Worm (Caenorhabditis elegans) whole organism, late embryonic: Measurements from ENCODE around the gene gba-4.
A peak's percentile ranks its signal among the peaks of the same experiment; 100 is the strongest.

Source experiments
- C08G9.2 ChIP-seq: sonication (generic microtip); optimal IDR thresholded peaks from 2 replicates; lab custom pipeline; 2016; ENCODE audit warnings: mild to moderate bottlenecking, missing genetic modification characterization, moderate library complexity, missing compliant biosample characterization
- T23F11.4 ChIP-seq: fragments of 200-800 bp; sonication (Bioruptor generic); optimal IDR thresholded peaks from 2 replicates; lab custom pipeline; 2018; ENCODE audit warnings: mild to moderate bottlenecking, missing genetic modification characterization, missing compliant biosample characterization
- Y22D7AL.16 ChIP-seq: sonication (generic microtip); optimal IDR thresholded peaks from 2 replicates; lab custom pipeline; 2016; ENCODE audit warnings: missing genetic modification characterization, missing compliant biosample characterization
- ama-1 ChIP-seq: fragments of 150-350 bp; optimal IDR thresholded peaks from 2 replicates; lab custom pipeline; 2014
- ceh-2 ChIP-seq: sonication (generic microtip); optimal IDR thresholded peaks from 2 replicates; lab custom pipeline; 2016; ENCODE audit warnings: missing genotype, missing genetic modification characterization, missing compliant biosample characterization
- ceh-31 ChIP-seq: sonication (generic microtip); optimal IDR thresholded peaks from 2 replicates; lab custom pipeline; 2016; ENCODE audit warnings: missing genetic modification characterization, missing compliant biosample characterization
- ceh-34 ChIP-seq: sonication (generic microtip); optimal IDR thresholded peaks from 2 replicates; lab custom pipeline; 2016; ENCODE audit warnings: mild to moderate bottlenecking, missing genetic modification characterization, missing compliant biosample characterization
- ceh-45 ChIP-seq: fragments of 200-800 bp; sonication (Bioruptor generic); IDR thresholded peaks from 2 replicates; pipeline ENCODE4 v1.3.6; 2022; ENCODE audit warnings: missing genetic modification reagents, missing genetic modification characterization, missing compliant biosample characterization
- ceh-48 ChIP-seq: sonication (generic microtip); optimal IDR thresholded peaks from 2 replicates; lab custom pipeline; 2016; ENCODE audit warnings: missing genetic modification characterization, inconsistent platforms, missing compliant biosample characterization
- ceh-6 ChIP-seq: fragments of 200-800 bp; sonication (Bioruptor generic); optimal IDR thresholded peaks from 2 replicates; lab custom pipeline; 2018; ENCODE audit warnings: mild to moderate bottlenecking, missing genetic modification characterization, missing compliant biosample characterization
- ceh-9 ChIP-seq: sonication (generic microtip); optimal IDR thresholded peaks from 2 replicates; lab custom pipeline; 2016; ENCODE audit warnings: mild to moderate bottlenecking, missing genetic modification characterization, inconsistent platforms, missing compliant biosample characterization
- dmd-4 ChIP-seq: sonication (generic microtip); optimal IDR thresholded peaks from 2 replicates; lab custom pipeline; 2016; ENCODE audit warnings: borderline replicate concordance, missing genetic modification characterization, missing compliant biosample characterization
- elt-2 ChIP-seq: sonication (generic microtip); optimal IDR thresholded peaks from 2 replicates; lab custom pipeline; 2016; ENCODE audit warnings: missing genetic modification reagents, missing genetic modification characterization, missing compliant biosample characterization
- ets-4 ChIP-seq: sonication (generic microtip); optimal IDR thresholded peaks from 2 replicates; lab custom pipeline; 2016; ENCODE audit warnings: missing genetic modification characterization, missing compliant biosample characterization
- fkh-10 ChIP-seq: fragments of 150-350 bp; optimal IDR thresholded peaks from 2 replicates; lab custom pipeline; 2014; ENCODE audit warnings: missing biosample characterization, missing genetic modification reagents, missing genetic modification characterization
- hlh-13 ChIP-seq: fragments of 200-800 bp; sonication (Bioruptor generic); optimal IDR thresholded peaks from 2 replicates; lab custom pipeline; 2018; ENCODE audit warnings: mild to moderate bottlenecking, missing genetic modification characterization, missing compliant biosample characterization
- hlh-30 ChIP-seq: sonication (generic microtip); optimal IDR thresholded peaks from 2 replicates; lab custom pipeline; 2017; ENCODE audit warnings: antibody characterized with exemption, missing genetic modification characterization, missing compliant biosample characterization; ENCODE audit not compliant: insufficient read depth
- lin-11 ChIP-seq: fragments of 200-800 bp; sonication (Bioruptor generic); optimal IDR thresholded peaks from 2 replicates; lab custom pipeline; 2018; ENCODE audit warnings: mild to moderate bottlenecking, missing genetic modification characterization, missing compliant biosample characterization
- mec-3 ChIP-seq: sonication (generic microtip); optimal IDR thresholded peaks from 2 replicates; lab custom pipeline; 2016; ENCODE audit warnings: borderline replicate concordance, missing genetic modification characterization, missing compliant biosample characterization
- nfya-1 ChIP-seq: sonication (generic microtip); optimal IDR thresholded peaks from 2 replicates; lab custom pipeline; 2017; ENCODE audit warnings: missing genetic modification characterization, mild to moderate bottlenecking, missing compliant biosample characterization, antibody characterized with exemption, moderate library complexity
- nhr-232 ChIP-seq: sonication (generic microtip); optimal IDR thresholded peaks from 2 replicates; lab custom pipeline; 2016; ENCODE audit warnings: missing genetic modification characterization, missing compliant biosample characterization
- npax-4 ChIP-seq: sonication (generic microtip); optimal IDR thresholded peaks from 2 replicates; lab custom pipeline; 2016; ENCODE audit warnings: missing genetic modification characterization, missing compliant biosample characterization
- odd-2 ChIP-seq: sonication (generic microtip); optimal IDR thresholded peaks from 2 replicates; lab custom pipeline; 2017; ENCODE audit warnings: antibody characterized with exemption, mild to moderate bottlenecking, missing genetic modification characterization, missing compliant biosample characterization
- pag-3 ChIP-seq: sonication (generic microtip); optimal IDR thresholded peaks from 2 replicates; lab custom pipeline; 2016; ENCODE audit warnings: missing compliant biosample characterization, missing genetic modification characterization, borderline replicate concordance
- pax-1 ChIP-seq: fragments of 150-350 bp; optimal IDR thresholded peaks from 2 replicates; lab custom pipeline; 2014; ENCODE audit warnings: missing biosample characterization, missing genetic modification characterization
- pros-1 ChIP-seq: fragments of 150-350 bp; optimal IDR thresholded peaks from 2 replicates; lab custom pipeline; 2014; ENCODE audit warnings: missing biosample characterization, missing genetic modification reagents, missing genetic modification characterization
- ref-2 ChIP-seq: sonication (generic microtip); optimal IDR thresholded peaks from 2 replicates; lab custom pipeline; 2016; ENCODE audit warnings: missing genetic modification characterization, missing compliant biosample characterization
- rnt-1 ChIP-seq: sonication (generic microtip); optimal IDR thresholded peaks from 2 replicates; lab custom pipeline; 2016; ENCODE audit warnings: missing genetic modification characterization, missing compliant biosample characterization
- sox-4 ChIP-seq: sonication (generic microtip); optimal IDR thresholded peaks from 2 replicates; lab custom pipeline; 2017; ENCODE audit warnings: mild to moderate bottlenecking, missing genetic modification characterization, inconsistent platforms, missing compliant biosample characterization
- syd-9 ChIP-seq: sonication (generic microtip); optimal IDR thresholded peaks from 2 replicates; lab custom pipeline; 2016; ENCODE audit warnings: mild to moderate bottlenecking, missing genetic modification characterization, moderate library complexity, missing compliant biosample characterization
- tbx-2 ChIP-seq: sonication (generic microtip); optimal IDR thresholded peaks from 2 replicates; lab custom pipeline; 2016; ENCODE audit warnings: missing genetic modification characterization, missing compliant biosample characterization
- tbx-7 ChIP-seq: sonication (generic microtip); optimal IDR thresholded peaks from 2 replicates; lab custom pipeline; 2016; ENCODE audit warnings: missing genotype, missing genetic modification characterization, missing compliant biosample characterization
- unc-42 ChIP-seq: sonication (generic microtip); optimal IDR thresholded peaks from 2 replicates; lab custom pipeline; 2016; ENCODE audit warnings: missing genotype, missing genetic modification characterization, missing compliant biosample characterization
- unc-86 ChIP-seq: sonication (generic microtip); optimal IDR thresholded peaks from 2 replicates; lab custom pipeline; 2016; ENCODE audit warnings: missing genetic modification characterization, missing compliant biosample characterization
- ztf-16 ChIP-seq: sonication (generic microtip); optimal IDR thresholded peaks from 2 replicates; lab custom pipeline; 2017; ENCODE audit warnings: missing genetic modification characterization, missing compliant biosample characterization

The gba-4 gene

ce11 chrIV:5369414-5369813 lies 18.7 kb upstream of the gba-4 start, which contains the start of gene F41H10.3:
F41H10.3 (plus strand) TSS chrIV:5369801.
- TF ChIP-seq sox-4 (tag; lab: Kevin White, UChicago) = no peak
- TF ChIP-seq ceh-48 (tag; lab: Kevin White, UChicago) = peak; percentile 18
- TF ChIP-seq, all 69 proteins: peak for 1

ce11 chrIV:5368860-5369259 lies 18.2 kb upstream of the gba-4 start:
- TF ChIP-seq fkh-10 (GFP tag; lab: Kevin White, UChicago) (no peak), C08G9.2 (tag; lab: Kevin White, UChicago) (no peak), ceh-48 (tag; lab: Kevin White, UChicago) (peak; percentile 66), unc-42 (peak; percentile 4), pros-1 (tag; lab: Kevin White, UChicago) (no peak), syd-9 (tag; lab: Kevin White, UChicago) (peak; percentile 13), ceh-31 (tag; lab: Kevin White, UChicago) (peak; percentile 41), ceh-34 (tag; lab: Kevin White, UChicago) (peak; percentile 58), nfya-1 (tag; lab: Kevin White, UChicago) (peak; percentile 47), ceh-9 (tag; lab: Kevin White, UChicago) (no peak), rnt-1 (tag; lab: Kevin White, UChicago) (peak; percentile 16), tbx-2 (tag; lab: Kevin White, UChicago) (peak; percentile 16)

- TF ChIP-seq npax-4 (tag; lab: Kevin White, UChicago) (no peak), elt-2 (tag; lab: Kevin White, UChicago) (no peak), pax-1 (no peak), ref-2 (no peak), pag-3 (tag; lab: Kevin White, UChicago) (no peak), ets-4 (no peak), hlh-30 (tag; lab: Kevin White, UChicago) (no peak), unc-86 (tag; lab: Kevin White, UChicago) (no peak), dmd-4 (tag; lab: Kevin White, UChicago) (no peak), rnt-1 (tag; lab: Kevin White, UChicago) (no peak), ceh-45 (GFP tag; lab: Robert Waterston, UW) (no peak), hlh-13 (GFP tag; lab: Kevin White, UChicago) (no peak), sox-4 (tag; lab: Kevin White, UChicago) (no peak), tbx-7 (tag; lab: Kevin White, UChicago) (no peak), ceh-31 (tag; lab: Kevin White, UChicago) (no peak), syd-9 (tag; lab: Kevin White, UChicago) (no peak), mec-3 (tag; lab: Kevin White, UChicago) (no peak), ceh-2 (tag; lab: Kevin White, UChicago) (no peak), nhr-232 (tag; lab: Kevin White, UChicago) (no peak), ceh-48 (tag; lab: Kevin White, UChicago) (no peak)
- TF ChIP-seq, all 69 proteins: peak for 0
Measured at ce11 chrIV:5367899-5368298, 17.2 kb upstream of the gba-4 start.

- TF ChIP-seq lin-11 (tag; lab: Kevin White, UChicago) = no peak
- TF ChIP-seq Y22D7AL.16 = no peak
- TF ChIP-seq ceh-6 (GFP tag; lab: Kevin White, UChicago) = no peak
- TF ChIP-seq odd-2 (tag; lab: Kevin White, UChicago) = no peak
- TF ChIP-seq unc-42 = no peak
- no peak for TF ChIP-seq syd-9 (tag; lab: Kevin White, UChicago)
- TF ChIP-seq ama-1 (lab: Kevin White, UChicago) = no peak
- no peak for TF ChIP-seq ceh-34 (tag; lab: Kevin White, UChicago)
- no peak for TF ChIP-seq ceh-9 (tag; lab: Kevin White, UChicago)
- no peak for TF ChIP-seq ztf-16
- no peak for TF ChIP-seq T23F11.4 (GFP tag; lab: Kevin White, UChicago)
Measured at ce11 chrIV:5366567-5366966, 15.9 kb upstream of the gba-4 start, which contains the start of gene sand-1. sand-1 (plus strand) TSS chrIV:5366867.
